Worm (Caenorhabditis elegans) whole organism, L4 larva: ENCODE measurements around the gene comt-2.

ENCODE experiments used
- F26F4.8 ChIP-seq: fragments of 200-800 bp; sonication (Bioruptor generic); conservative IDR thresholded peaks from 2 replicates; pipeline ENCODE4 v1.3.6; 2022; ENCODE audit warnings: missing genetic modification characterization, missing compliant biosample characterization
- Y75B8A.6 ChIP-seq: fragments of 200-800 bp; sonication (Bioruptor generic); IDR thresholded peaks from 2 replicates; pipeline ENCODE4 v1.3.6; 2022; ENCODE audit warnings: missing genetic modification reagents, missing genetic modification characterization, missing compliant biosample characterization
- ceh-82 ChIP-seq: sonication (generic microtip); optimal IDR thresholded peaks from 2 replicates; lab custom pipeline; 2017; ENCODE audit warnings: missing biosample characterization, missing genetic modification characterization
- daf-16 ChIP-seq, 3 experiments: sonication (generic microtip); optimal IDR thresholded peaks; 2 replicates each; lab custom pipeline; 2016 to 2017; ENCODE audit warnings: missing genetic modification characterization in 3 of 3, missing genetic modification reagents in 3 of 3, mild to moderate bottlenecking in 2 of 3, missing compliant biosample characterization in 2 of 3, missing biosample characterization in 1 of 3, moderate library complexity in 1 of 3
- dmd-6 ChIP-seq: fragments of 200-800 bp; sonication (Bioruptor generic); IDR thresholded peaks from 2 replicates; pipeline ENCODE4 v1.3.6; 2022; ENCODE audit warnings: missing genetic modification reagents, missing genetic modification characterization, missing compliant biosample characterization
- dmd-9 ChIP-seq: fragments of 200-800 bp; sonication (Bioruptor generic); IDR thresholded peaks from 2 replicates; pipeline ENCODE4 v1.3.6; 2022; ENCODE audit warnings: missing genetic modification reagents, missing genetic modification characterization, missing compliant biosample characterization
- lim-7 ChIP-seq: fragments of 200-800 bp; sonication (Bioruptor generic); IDR thresholded peaks from 2 replicates; pipeline ENCODE4 v1.3.6; 2022; ENCODE audit warnings: missing genetic modification characterization, missing compliant biosample characterization
- lin-15B ChIP-seq: fragments of 150-350 bp; sonication (generic microtip); optimal IDR thresholded peaks from 3 replicates; lab custom pipeline; 2014; ENCODE audit warnings: missing biosample characterization, missing genetic modification characterization
- lir-3 ChIP-seq: sonication (generic microtip); optimal IDR thresholded peaks from 2 replicates; lab custom pipeline; 2016; ENCODE audit warnings: mild to moderate bottlenecking, missing genetic modification characterization, missing compliant biosample characterization
- mdt-29 ChIP-seq: fragments of 200-800 bp; sonication (Bioruptor generic); IDR thresholded peaks from 2 replicates; pipeline ENCODE4 v1.3.6; 2022; ENCODE audit warnings: missing genetic modification reagents, missing genetic modification characterization, missing compliant biosample characterization
- nhr-102 ChIP-seq: sonication (generic microtip); optimal IDR thresholded peaks from 2 replicates; lab custom pipeline; 2016; ENCODE audit warnings: mild to moderate bottlenecking, missing genetic modification characterization, moderate library complexity, missing compliant biosample characterization
- php-3 ChIP-seq: fragments of 200-800 bp; sonication (Bioruptor generic); IDR thresholded peaks from 2 replicates; pipeline ENCODE4 v1.3.6; 2022; ENCODE audit warnings: missing genetic modification reagents, missing genetic modification characterization, missing compliant biosample characterization
- pqm-1 ChIP-seq: sonication (generic microtip); optimal IDR thresholded peaks from 2 replicates; lab custom pipeline; 2017; ENCODE audit warnings: missing biosample characterization, missing genetic modification characterization
- set-16 ChIP-seq: fragments of 200-800 bp; sonication (Bioruptor generic); IDR thresholded peaks from 2 replicates; pipeline ENCODE4 v1.3.6; 2022; ENCODE audit warnings: missing genetic modification reagents, missing genetic modification characterization, missing compliant biosample characterization
- unc-62 ChIP-seq, 3 experiments: fragments of 150-350 bp in 1 of 3; sonication (generic microtip); optimal IDR thresholded peaks in 2 of 3; peaks in 1 of 3; 1 replicate in 1 of 3; 2 replicates in 2 of 3; lab custom pipeline; 2014 to 2017; ENCODE audit warnings: missing biosample characterization in 3 of 3, missing genetic modification characterization in 3 of 3, missing genetic modification reagents in 3 of 3, missing genotype in 1 of 3
- vab-7 ChIP-seq: fragments of 200-800 bp; sonication (Bioruptor generic); IDR thresholded peaks from 2 replicates; pipeline ENCODE4 v1.3.6; 2022; ENCODE audit warnings: missing genetic modification reagents, missing genetic modification characterization, missing compliant biosample characterization

Gene comt-2

DNA sequence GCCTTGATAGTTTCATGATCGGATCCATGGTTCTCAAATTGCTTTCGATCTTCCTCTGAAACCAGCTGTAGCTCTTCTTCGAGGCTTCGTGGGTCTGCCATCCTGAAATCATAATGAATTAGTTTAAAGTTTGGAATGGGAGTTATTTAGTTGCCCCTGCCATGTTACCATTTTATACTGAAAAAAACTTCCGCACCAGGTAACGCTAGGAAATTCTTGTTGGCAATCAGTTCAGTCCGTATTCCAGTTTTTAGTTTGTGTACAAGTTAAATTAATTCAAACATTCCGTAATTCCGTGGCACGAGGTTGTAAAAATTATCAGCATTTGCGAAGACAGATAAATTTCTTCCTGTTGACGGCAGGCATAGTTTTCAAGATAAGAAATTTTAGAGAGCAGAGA is 6.8 kb downstream of the comt-2 start, which contains the start of gene Y32B12A.5:
Gene Y32B12A.5, minus strand, starts transcription at position 101 of the 400 bp plus-strand sequence.
- no peak for TF ChIP-seq set-16 (GFP tag; lab: Robert Waterston, UW)
- TF ChIP-seq dmd-6 (GFP tag; lab: Robert Waterston, UW): peak; percentile 18; the same call in 1 of the 2 replicates

DNA sequence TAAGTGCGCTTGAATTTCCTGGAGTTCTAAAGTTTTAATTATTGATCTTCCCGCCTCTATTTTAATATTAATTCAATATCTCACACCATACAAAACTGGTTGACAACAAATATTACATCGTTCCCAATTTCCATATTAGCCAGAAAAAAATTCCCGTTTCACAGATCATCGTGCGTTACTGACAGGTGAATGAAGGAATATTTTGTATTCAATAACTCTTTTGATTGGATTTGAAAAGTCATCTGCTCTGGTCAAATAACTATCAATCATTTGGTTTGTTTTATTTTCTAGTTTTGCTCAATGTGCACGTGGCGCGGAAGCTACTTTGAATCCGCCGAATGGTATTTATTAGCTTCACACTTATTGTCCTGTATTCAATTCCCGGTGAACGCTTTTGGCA is 10.6 kb downstream of the comt-2 start, which contains the start of gene srh-139:
Gene srh-139, plus strand, starts transcription at position 301 of the 400 bp plus-strand sequence.
- TF ChIP-seq nhr-102 (tag; lab: Kevin White, UChicago) (no peak), unc-62 (GFP tag; optimal IDR thresholded peaks at IDR 0.05 in 1 of 2; lab: Kevin White, UChicago) (peak in 1 of 2 experiments; percentile 11), unc-62 (tag; optimal IDR thresholded peaks at IDR 0.05; lab: Kevin White, UChicago) (no peak)

DNA sequence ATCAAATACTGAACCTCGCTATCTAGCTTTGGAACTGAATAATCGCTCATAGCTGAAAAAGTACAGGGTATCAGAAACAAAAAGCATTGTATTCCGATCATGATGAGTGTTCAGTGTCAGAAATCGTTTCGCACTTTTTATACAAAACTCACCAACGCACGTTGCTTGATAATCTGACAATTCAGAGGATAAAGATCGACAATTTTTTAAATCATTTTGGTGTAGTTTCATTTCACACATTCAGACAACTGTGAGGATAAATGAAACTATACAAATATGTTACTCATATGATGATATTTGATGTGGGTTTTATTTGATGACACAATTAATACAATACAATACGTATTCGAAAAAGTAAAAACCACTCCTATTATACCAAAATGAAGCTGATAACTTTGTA is 11.2 kb downstream of the comt-2 start, which contains the start of gene F57E7.2:
Gene F57E7.2, minus strand, starts transcription at position 101 of the 400 bp plus-strand sequence.
- TF ChIP-seq lir-3 (no peak), mdt-29 (GFP tag; lab: Robert Waterston, UW) (no peak), F26F4.8 (GFP tag; lab: Robert Waterston, UW) (no peak)

DNA sequence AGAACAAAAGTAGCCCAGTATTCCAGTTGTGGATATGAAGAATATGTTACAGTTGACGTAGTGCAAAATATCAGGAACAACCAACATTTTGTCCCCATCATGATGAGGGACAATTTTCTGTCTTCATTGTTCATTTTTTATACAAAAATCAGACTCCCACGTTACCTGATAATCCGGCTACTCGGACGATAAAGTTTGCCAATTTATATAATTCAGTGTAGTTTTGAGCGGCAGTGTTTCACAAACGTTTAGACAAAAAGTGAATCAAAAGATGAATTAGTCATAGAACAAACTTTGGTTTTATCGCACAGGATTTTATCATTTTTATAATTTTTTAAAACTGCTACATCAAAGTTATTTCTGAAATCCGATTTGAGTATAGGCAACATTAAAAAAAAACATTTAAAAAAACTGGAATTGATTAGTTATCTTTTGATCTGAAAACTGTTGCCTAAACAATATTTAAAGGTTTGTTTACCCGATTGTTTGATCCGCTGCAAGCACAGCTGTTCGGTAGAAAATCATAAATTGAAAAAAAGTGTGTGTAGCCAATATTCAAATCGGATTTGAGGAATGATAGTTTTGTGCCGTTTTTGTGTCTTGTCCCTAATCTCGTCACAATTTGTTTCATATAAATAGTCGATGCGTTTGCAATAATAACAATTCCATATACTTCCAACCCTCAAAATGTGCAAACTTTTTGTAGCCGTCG is 13.2 kb downstream of the comt-2 start, which contains the start of the genes F57E7.4 and spig-6:
Gene F57E7.4, minus strand, starts transcription at position 101 of the 712 bp plus-strand sequence.
Gene spig-6, plus strand, starts transcription at position 662 of the 712 bp plus-strand sequence.
- TF ChIP-seq daf-16 (GFP tag; optimal IDR thresholded peaks at IDR 0.05; lab: Kevin White, UChicago) (no peak), daf-16 (tag; optimal IDR thresholded peaks at IDR 0.05; lab: Kevin White, UChicago) (no peak), unc-62 (GFP tag; optimal IDR thresholded peaks at IDR 0.05 in 1 of 2; lab: Kevin White, UChicago) (peak in 1 of 2 experiments; percentile 68), unc-62 (tag; optimal IDR thresholded peaks at IDR 0.05; lab: Kevin White, UChicago) (no peak)
- TF ChIP-seq, all 104 proteins: peak for 1

DNA sequence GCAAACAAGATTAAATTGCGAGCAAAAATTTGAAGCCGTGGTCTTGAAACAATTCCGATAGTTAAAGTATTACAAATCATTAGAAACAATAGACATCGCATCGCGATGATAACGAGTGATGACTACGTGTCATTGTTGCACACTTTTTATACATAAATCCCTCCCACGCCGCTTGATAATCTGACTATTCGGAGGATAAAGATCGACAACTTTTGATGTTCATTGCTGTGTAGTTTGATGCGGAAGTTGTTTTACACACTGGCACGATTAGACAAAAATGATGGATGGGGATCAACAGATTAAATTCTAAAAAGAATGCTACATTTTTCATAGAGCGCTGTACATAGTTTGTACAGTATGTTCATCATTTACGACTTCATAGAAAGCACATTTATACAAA is 15.0 kb downstream of the comt-2 start, which contains the start of gene T08G3.11:
Gene T08G3.11, minus strand, starts transcription at position 101 of the 400 bp plus-strand sequence.
- TF ChIP-seq ceh-82 (tag; lab: Kevin White, UChicago) (no peak), lin-15B (tag; lab: Kevin White, UChicago) (no peak), unc-62 (GFP tag; optimal IDR thresholded peaks at IDR 0.05 in 1 of 2; lab: Kevin White, UChicago) (peak in 1 of 2 experiments; percentile 67), unc-62 (tag; optimal IDR thresholded peaks at IDR 0.05; lab: Kevin White, UChicago) (no peak)

DNA sequence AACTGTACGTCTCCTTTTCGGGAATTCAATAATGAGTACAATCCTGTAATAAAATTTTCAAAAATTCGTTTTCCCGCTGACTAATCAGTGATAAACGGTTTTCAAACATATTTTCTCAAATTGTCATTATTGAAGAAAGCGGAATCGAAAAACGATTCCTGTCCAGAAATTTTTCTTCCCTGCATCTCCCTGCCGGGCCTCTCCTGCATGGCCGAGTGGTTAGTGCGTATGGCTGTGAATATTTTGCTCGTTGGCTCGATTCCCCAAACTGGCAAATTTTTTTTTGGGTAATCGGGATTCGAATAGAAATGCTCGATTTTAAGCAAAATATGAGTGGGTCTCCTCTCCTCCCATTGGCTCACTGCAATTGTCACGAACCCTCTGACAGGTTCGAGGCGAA is 19.6 kb downstream of the comt-2 start:
- TF ChIP-seq dmd-6 (GFP tag; lab: Robert Waterston, UW) (0 out of 2 replicates have a peak, but pooled peaks have one; percentile 20), vab-7 (peak; percentile 41; the same call in 1 of the 2 replicates), lim-7 (GFP tag; lab: Robert Waterston, UW) (peak; percentile 59; the same call in 1 of the 2 replicates)

DNA sequence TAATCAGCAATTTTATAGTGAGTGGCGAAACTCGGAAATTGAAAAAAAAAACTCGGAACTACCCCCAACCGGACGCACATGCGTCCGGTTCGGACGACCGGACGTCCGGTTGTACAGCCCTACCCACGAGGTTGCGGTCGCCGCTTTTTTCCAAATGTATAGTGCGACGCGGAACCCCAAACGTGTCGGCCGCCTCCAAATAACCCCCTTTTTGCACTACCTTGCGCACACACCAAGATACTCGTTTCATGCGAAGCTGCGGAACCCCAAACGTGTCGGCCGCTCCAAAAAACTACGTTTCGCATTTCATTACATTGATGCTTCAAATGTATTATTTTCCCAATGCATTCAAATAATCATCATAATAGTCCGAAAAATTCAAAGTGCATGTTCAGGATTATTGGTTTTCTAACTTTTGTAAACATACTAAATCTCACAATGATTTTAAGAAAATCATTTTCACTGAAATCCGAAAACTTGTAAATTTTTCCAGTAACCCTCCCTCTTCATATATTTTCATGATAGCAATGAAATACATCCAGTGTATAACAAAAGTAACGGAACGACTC is 22.2 kb downstream of the comt-2 start, which contains the start of gene srw-35:
Gene srw-35, plus strand, starts transcription at position 519 of the 569 bp plus-strand sequence.
- TF ChIP-seq pqm-1: no peak
- no peak for TF ChIP-seq ceh-82 (tag; lab: Kevin White, UChicago)
- 0 out of 2 replicates have a peak, but pooled peaks have one; percentile 19 for TF ChIP-seq php-3

DNA sequence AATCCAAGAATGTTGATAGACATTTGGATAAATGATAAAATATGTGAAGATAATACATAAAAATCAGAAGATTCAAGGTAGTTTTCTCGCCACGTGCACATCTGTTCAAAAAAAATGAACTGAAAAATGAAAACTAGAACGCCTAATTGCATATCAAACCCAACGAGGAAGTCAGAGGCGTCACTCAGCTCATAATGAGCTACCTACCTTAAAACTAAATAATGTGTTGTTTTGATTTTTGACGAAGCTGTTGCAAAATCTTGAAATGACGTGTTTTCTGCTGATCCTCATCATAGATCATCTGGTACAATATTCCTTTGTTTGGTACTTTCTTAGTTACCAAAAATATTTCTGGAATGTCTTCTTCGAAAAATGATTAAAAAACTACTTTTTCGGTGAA is 23.4 kb downstream of the comt-2 start, which contains the start of gene srh-138:
Gene srh-138, minus strand, starts transcription at position 101 of the 400 bp plus-strand sequence.
- TF ChIP-seq Y75B8A.6: no peak

DNA sequence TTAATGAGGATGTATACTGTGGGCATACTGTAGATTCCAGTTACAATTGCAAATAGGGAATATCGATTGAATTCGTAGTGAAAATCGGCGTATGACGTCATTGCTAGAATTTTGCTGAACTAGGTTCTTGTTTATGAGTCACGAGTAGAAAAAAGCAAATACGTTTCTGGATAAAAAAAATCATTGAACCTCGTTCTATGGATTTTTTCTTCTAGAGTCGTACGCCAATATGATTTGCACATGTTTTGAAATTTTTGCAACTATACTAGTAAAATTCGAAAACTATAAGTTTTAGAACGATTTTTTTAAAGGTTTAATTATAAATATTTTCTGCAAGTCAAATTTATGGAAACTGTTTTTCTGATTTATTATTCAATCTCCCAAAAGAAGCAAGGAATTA is 26.4 kb downstream of the comt-2 start, which contains the start of gene sru-44:
Gene sru-44, minus strand, starts transcription at position 101 of the 400 bp plus-strand sequence.
- peak in 1 of 2 experiments; percentile 28 for TF ChIP-seq unc-62 (GFP tag; optimal IDR thresholded peaks at IDR 0.05 in 1 of 2; lab: Kevin White, UChicago)
- TF ChIP-seq unc-62 (tag; optimal IDR thresholded peaks at IDR 0.05; lab: Kevin White, UChicago): no peak
- no peak for TF ChIP-seq dmd-9 (GFP tag; lab: Robert Waterston, UW)
